Worm (Caenorhabditis elegans): ENCODE measurements around the gene famp-1.

ce11 chrIV:2298388-2298787 lies 34.9 kb upstream of the famp-1 start:
- TF ChIP-seq pha-4 (tag; optimal IDR thresholded peaks at IDR 0.05) (no peak), lin-40 (tag; optimal IDR thresholded peaks at IDR 0.05) (no peak), tbp1 (GFP tag; optimal IDR thresholded peaks at IDR 0.05) (no peak), ama-1 (optimal IDR thresholded peaks at IDR 0.05) (no peak), ama-1 (GFP tag; optimal IDR thresholded peaks at IDR 0.05) (no peak), snpc-4 (GFP tag; optimal IDR thresholded peaks at IDR 0.05) (no peak), snpc-4 (tag; optimal IDR thresholded peaks at IDR 0.05) (no peak), ceh-79 (tag; optimal IDR thresholded peaks at IDR 0.05) (no peak)
